Worm (Caenorhabditis elegans): ENCODE results near the gene Y105C5A.1.
"Not testable (repeated sequence)": the region's sequence is repeated elsewhere in the genome, so short reads cannot be mapped to it uniquely, and the experiment has no call there.

Gene Y105C5A.1

DNA sequence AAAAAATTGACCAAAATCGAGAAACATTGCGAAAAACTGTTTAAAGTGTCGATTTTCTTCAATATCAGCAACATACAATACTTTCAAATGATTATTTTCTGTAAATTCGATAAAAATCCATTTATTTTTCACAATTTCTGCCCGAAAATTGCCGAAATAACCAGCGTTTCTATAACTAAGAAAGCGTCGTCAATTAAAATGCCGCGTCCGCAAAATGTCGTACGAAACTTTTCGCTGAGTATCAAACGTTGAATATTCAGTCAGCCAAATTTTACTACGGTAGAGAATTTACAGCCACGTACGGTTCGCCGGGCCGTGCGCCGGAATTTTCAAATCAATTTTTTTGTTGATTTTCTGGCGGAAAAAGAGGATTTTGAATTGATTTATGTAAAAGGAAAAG lies 33.7 kb downstream of the Y105C5A.1 start:
- 0 out of 2 replicates have a peak, but pooled peaks have one; percentile 28 for TF ChIP-seq ztf-23 (GFP tag; IDR thresholded peaks at IDR 0.05)

DNA sequence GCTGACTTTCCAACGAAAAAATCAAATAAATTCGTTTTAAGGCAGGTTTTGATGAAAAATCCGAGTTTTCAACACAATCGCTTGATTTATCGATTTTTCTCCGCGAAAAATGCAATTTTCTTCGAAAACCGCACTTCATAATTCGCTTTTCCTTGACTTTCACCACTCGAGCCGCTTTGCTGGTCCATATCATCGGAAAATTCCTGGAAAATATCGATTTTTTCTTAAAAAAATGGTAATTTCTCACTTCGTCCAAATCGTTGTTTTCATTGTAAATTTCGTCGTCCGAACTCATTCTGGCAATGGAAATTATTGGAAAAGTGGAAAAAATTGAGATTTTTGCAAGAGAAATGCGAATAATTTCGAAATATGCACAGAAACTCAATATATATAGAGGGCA lies 36.0 kb downstream of the Y105C5A.1 start, which contains the start of gene ari-1.4:
TSS of gene ari-1.4 (minus strand) at position 295 of the 400 bp plus-strand sequence.
- no peak for TF ChIP-seq med-1 (GFP tag; optimal IDR thresholded peaks at IDR 0.05; ENCODE audit: insufficient read depth)
- peak; percentile 25; the same call in 1 of the 2 replicates for TF ChIP-seq T22C8.4 (GFP tag; IDR thresholded peaks at IDR 0.05)
- TF ChIP-seq klf-2 (GFP tag; conservative IDR thresholded peaks at IDR 0.05), result no peak

DNA sequence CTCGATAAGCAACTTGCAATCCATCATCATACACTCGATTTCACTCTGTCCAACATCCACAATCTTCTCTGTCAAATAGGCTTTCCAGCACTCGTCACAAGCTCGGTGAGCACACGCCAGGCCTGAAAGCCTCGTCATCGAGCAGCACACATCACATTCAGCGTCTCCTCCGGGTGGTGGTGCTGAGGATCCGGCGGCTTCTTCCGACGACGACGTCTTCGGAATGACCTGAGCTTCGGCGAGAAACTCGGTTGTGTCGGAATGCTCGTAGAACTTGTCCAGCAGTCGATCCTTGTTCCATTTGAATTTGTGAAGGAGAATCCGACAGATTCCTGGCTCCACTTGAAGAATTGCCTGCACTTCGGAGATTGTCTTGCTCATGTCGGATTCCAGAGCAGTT lies 36.9 kb downstream of the Y105C5A.1 start:
- no peak for TF ChIP-seq flt-1 (GFP tag; IDR thresholded peaks at IDR 0.05)
- TF ChIP-seq klf-2 (GFP tag; conservative IDR thresholded peaks at IDR 0.05), result no peak
- TF ChIP-seq ztf-29 (GFP tag; IDR thresholded peaks at IDR 0.05), result no peak
- TF ChIP-seq ref-1 (GFP tag; conservative IDR thresholded peaks at IDR 0.05), result no peak
- TF ChIP-seq cog-1 (tag; optimal IDR thresholded peaks at IDR 0.05), result no peak
- TF ChIP-seq tab-1 (GFP tag; IDR thresholded peaks at IDR 0.05), result no peak
- no peak for TF ChIP-seq med-1 (GFP tag; optimal IDR thresholded peaks at IDR 0.05; ENCODE audit: insufficient read depth)
- TF ChIP-seq ztf-23 (GFP tag; IDR thresholded peaks at IDR 0.05), result no peak
- TF ChIP-seq T22C8.4 (GFP tag; IDR thresholded peaks at IDR 0.05), result no peak

DNA sequence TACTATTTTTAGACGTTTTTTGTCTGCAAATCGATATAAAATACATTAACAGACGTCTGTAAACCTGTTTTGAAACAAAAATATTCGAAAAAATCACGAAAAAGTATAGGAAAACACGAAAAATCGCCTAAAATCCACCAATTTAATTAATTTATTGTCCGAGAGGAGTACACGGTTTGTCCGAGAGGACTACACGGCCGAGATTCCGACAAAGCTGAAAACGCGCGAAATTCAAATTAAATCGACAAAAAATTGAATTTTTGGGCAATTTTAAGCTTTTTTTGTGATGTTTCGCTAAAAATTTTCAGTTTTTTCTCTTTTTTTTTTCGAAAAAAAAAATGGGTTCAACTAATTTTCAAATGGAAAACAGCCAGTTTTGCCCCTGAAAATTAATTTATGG lies 37.8 kb downstream of the Y105C5A.1 start:
- TF ChIP-seq ref-1 (GFP tag; conservative IDR thresholded peaks at IDR 0.05) (no peak), ztf-23 (GFP tag; IDR thresholded peaks at IDR 0.05) (0 out of 2 replicates have a peak, but pooled peaks have one; percentile 12), flt-1 (GFP tag; IDR thresholded peaks at IDR 0.05) (no peak), T22C8.4 (GFP tag; IDR thresholded peaks at IDR 0.05) (no peak), ztf-29 (GFP tag; IDR thresholded peaks at IDR 0.05) (no peak), cog-1 (tag; optimal IDR thresholded peaks at IDR 0.05) (no peak), klf-2 (GFP tag; conservative IDR thresholded peaks at IDR 0.05) (no peak), tab-1 (GFP tag; IDR thresholded peaks at IDR 0.05) (no peak)

DNA sequence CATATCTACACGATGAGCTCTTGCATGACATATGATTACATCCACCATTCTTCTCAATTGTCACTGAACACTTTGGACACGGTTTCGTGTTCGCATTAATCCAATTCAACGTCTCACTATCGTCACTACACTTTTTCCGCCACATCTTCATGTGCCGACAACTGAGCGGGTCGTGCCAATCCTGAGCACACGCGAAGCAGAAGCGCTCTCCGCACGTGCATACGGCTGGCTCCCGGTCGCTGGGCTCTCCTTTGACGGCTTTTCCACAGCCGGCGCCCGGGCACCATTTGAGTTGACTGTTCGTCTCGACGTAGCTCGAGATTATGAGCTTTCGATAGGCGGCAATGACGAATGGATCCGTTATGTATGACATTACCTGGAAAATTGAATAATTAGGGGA lies 38.5 kb downstream of the Y105C5A.1 start:
- TF ChIP-seq med-1 (GFP tag; optimal IDR thresholded peaks at IDR 0.05; ENCODE audit: insufficient read depth), result no peak
- no peak for TF ChIP-seq tab-1 (GFP tag; IDR thresholded peaks at IDR 0.05)
- no peak for TF ChIP-seq T22C8.4 (GFP tag; IDR thresholded peaks at IDR 0.05)
- TF ChIP-seq ztf-23 (GFP tag; IDR thresholded peaks at IDR 0.05), result no peak
- no peak for TF ChIP-seq klf-2 (GFP tag; conservative IDR thresholded peaks at IDR 0.05)
- no peak for TF ChIP-seq ztf-29 (GFP tag; IDR thresholded peaks at IDR 0.05)
- no peak for TF ChIP-seq cog-1 (tag; optimal IDR thresholded peaks at IDR 0.05)
- TF ChIP-seq ref-1 (GFP tag; conservative IDR thresholded peaks at IDR 0.05), result no peak
- TF ChIP-seq flt-1 (GFP tag; IDR thresholded peaks at IDR 0.05), result no peak

DNA sequence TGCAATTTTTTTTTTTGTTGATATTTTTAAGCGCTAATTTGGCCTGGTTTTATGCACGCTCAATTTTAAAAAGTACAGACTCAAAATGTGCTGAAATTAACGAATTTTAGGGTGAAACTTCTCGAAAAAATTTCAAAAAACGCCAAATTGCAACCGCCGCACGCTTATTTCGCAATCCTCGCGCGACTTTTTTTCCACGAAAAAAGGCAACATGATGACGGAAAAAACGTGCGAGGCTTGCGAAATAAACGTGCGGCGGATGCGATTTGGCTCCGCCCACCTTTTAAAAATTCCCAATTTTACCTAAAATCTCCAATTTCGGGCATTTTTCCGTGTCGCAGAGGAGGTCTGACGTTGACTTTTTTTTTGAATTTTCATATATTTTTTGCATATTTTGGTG lies 39.3 kb downstream of the Y105C5A.1 start:
- TF ChIP-seq ref-1 (GFP tag; conservative IDR thresholded peaks at IDR 0.05), result no peak
- TF ChIP-seq tab-1 (GFP tag; IDR thresholded peaks at IDR 0.05), result 0 out of 2 replicates have a peak, but pooled peaks have one; percentile 27

DNA sequence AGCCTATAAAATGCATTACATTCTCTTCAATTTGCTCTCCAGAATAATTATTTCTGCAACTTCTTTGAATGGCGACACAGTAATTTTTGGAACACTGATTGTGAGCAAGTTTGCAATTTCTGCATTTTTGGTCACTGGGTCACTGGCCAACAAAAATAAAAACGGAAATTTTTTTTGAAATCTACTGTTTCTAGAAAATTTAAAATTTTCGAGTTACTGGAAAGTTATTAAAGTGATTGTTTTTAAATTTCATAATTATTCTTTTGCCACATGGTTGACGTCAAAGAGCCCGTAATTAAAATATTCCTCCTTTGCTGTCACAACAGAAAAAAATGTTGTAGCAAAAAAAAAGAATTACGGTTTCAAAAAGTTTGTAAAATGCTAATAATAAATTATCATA lies 40.5 kb downstream of the Y105C5A.1 start:
- TF ChIP-seq flt-1 (GFP tag; IDR thresholded peaks at IDR 0.05) (no peak), T22C8.4 (GFP tag; IDR thresholded peaks at IDR 0.05) (no peak), klf-2 (GFP tag; conservative IDR thresholded peaks at IDR 0.05) (no peak), cog-1 (tag; optimal IDR thresholded peaks at IDR 0.05) (no peak), ztf-23 (GFP tag; IDR thresholded peaks at IDR 0.05) (no peak), ref-1 (GFP tag; conservative IDR thresholded peaks at IDR 0.05) (no peak)

DNA sequence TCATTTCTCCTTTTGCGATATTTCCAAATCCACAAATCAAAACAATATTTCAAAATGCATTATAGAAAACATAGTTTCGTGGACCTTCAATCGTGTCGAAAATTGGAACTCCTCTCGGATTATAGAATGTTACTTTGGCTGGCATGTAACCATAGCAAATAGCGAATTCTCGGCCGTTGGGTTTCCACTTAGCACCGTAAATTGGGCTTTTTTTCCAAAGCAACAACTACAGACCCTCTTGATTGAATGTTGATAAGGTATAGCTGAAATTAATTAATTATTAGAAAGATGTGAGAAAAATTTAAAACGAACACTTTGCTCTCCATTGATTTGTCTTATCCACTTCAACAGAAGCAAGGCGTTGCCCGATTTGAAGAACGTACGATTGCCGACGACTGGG lies 42.9 kb downstream of the Y105C5A.1 start, which contains the start of gene Y73F8A.32:
TSS of gene Y73F8A.32 (minus strand) at position 101 of the 400 bp plus-strand sequence.
- not testable (repeated sequence) for TF ChIP-seq ztf-23 (GFP tag; IDR thresholded peaks at IDR 0.05); ref-1 (GFP tag; conservative IDR thresholded peaks at IDR 0.05); T22C8.4 (GFP tag; IDR thresholded peaks at IDR 0.05)

All from whole organism, midembryonic.